Worm (Caenorhabditis elegans): ENCODE data around the gene msp-10.

- TF ChIP-seq ztf-4 (tag; optimal IDR thresholded peaks at IDR 0.05) (no peak), nhr-76 (tag; optimal IDR thresholded peaks at IDR 0.05) (no peak), lsy-2 (tag; optimal IDR thresholded peaks at IDR 0.05) (no peak), tbx-2 (tag; optimal IDR thresholded peaks at IDR 0.05) (no peak)
Observed at ce11 chrIV:9836317-9836716, 1.1 kb upstream of the msp-10 start, which contains the start of gene msp-81.

Data from whole organism, L1 larva.